Worm (Caenorhabditis elegans) whole organism, L1 larva: ENCODE data around the gene F49C5.12.

Experiments
- blmp-1 ChIP-seq: fragments of 150-350 bp; optimal IDR thresholded peaks from 2 replicates; lab custom pipeline; 2014; ENCODE audit warnings: missing biosample characterization, missing genetic modification characterization
- ceh-8 ChIP-seq: fragments of 200-800 bp; sonication (Bioruptor generic); optimal IDR thresholded peaks from 2 replicates; lab custom pipeline; 2018; ENCODE audit warnings: mild to moderate bottlenecking, missing genetic modification characterization, moderate library complexity, missing compliant biosample characterization
- fos-1 ChIP-seq: fragments of 150-350 bp; optimal IDR thresholded peaks from 2 replicates; lab custom pipeline; 2014; ENCODE audit warnings: missing biosample characterization, missing genetic modification characterization
- nhr-11 ChIP-seq: fragments of 150-350 bp; optimal IDR thresholded peaks from 2 replicates; lab custom pipeline; 2014; ENCODE audit warnings: missing biosample characterization, missing genetic modification characterization
- nhr-12 ChIP-seq: sonication (generic microtip); optimal IDR thresholded peaks from 2 replicates; lab custom pipeline; 2017; ENCODE audit warnings: missing biosample characterization, missing genetic modification characterization
- nhr-237 ChIP-seq: fragments of 150-350 bp; optimal IDR thresholded peaks from 2 replicates; lab custom pipeline; 2014; ENCODE audit warnings: missing biosample characterization, missing genetic modification characterization
- nhr-76 ChIP-seq: sonication (generic microtip); optimal IDR thresholded peaks from 2 replicates; lab custom pipeline; 2017; ENCODE audit warnings: missing biosample characterization, missing genetic modification characterization
- nhr-84 ChIP-seq: sonication (generic microtip); optimal IDR thresholded peaks from 2 replicates; lab custom pipeline; 2017; ENCODE audit warnings: missing biosample characterization, missing genetic modification characterization

- TF ChIP-seq blmp-1 (tag; lab: Kevin White, UChicago) (no peak), nhr-237 (no peak), nhr-12 (no peak), nhr-84 (tag; lab: Kevin White, UChicago) (no peak), nhr-76 (tag; lab: Kevin White, UChicago) (no peak), ceh-8 (GFP tag; lab: Kevin White, UChicago) (no peak), fos-1 (tag; lab: Kevin White, UChicago) (no peak), nhr-11 (no peak)
Measured at ce11 chrII:12608653-12609052, 48.5 kb upstream of the F49C5.12 start, which contains the start of gene Y38E10A.9.
